Worm (Caenorhabditis elegans) whole organism, L4 larva: Measurements from ENCODE around the gene C55A6.12.

Source experiments
- F49E8.2 ChIP-seq: sonication (generic microtip); optimal IDR thresholded peaks from 2 replicates; lab custom pipeline; 2016; ENCODE audit warnings: missing compliant biosample characterization, mild to moderate bottlenecking, missing genetic modification characterization, borderline replicate concordance
- T20F7.1 ChIP-seq: fragments of 200-800 bp; sonication (Bioruptor generic); optimal IDR thresholded peaks from 2 replicates; lab custom pipeline; 2018; ENCODE audit warnings: mild to moderate bottlenecking, missing genetic modification characterization, missing compliant biosample characterization
- T26A8.4 ChIP-seq: fragments of 200-800 bp; sonication (Bioruptor generic); IDR thresholded peaks from 2 replicates; pipeline ENCODE4 v1.3.6; 2022; ENCODE audit warnings: missing genetic modification characterization, missing compliant biosample characterization
- ceh-32 ChIP-seq: sonication (generic microtip); optimal IDR thresholded peaks from 2 replicates; lab custom pipeline; 2016; ENCODE audit warnings: mild to moderate bottlenecking, missing genetic modification characterization, missing compliant biosample characterization; ENCODE audit not compliant: poor library complexity
- ctbp-1 ChIP-seq: fragments of 200-800 bp; sonication (Bioruptor generic); IDR thresholded peaks from 2 replicates; pipeline ENCODE4 v1.3.6; 2022; ENCODE audit warnings: missing genetic modification reagents, missing genetic modification characterization, missing compliant biosample characterization
- daf-16 ChIP-seq, 3 experiments: sonication (generic microtip); optimal IDR thresholded peaks; 2 replicates each; lab custom pipeline; 2016 to 2017; ENCODE audit warnings: missing genetic modification characterization in 3 of 3, missing genetic modification reagents in 3 of 3, mild to moderate bottlenecking in 2 of 3, missing compliant biosample characterization in 2 of 3, missing biosample characterization in 1 of 3, moderate library complexity in 1 of 3
- dmd-6 ChIP-seq: fragments of 200-800 bp; sonication (Bioruptor generic); IDR thresholded peaks from 2 replicates; pipeline ENCODE4 v1.3.6; 2022; ENCODE audit warnings: missing genetic modification reagents, missing genetic modification characterization, missing compliant biosample characterization
- dmd-8 ChIP-seq: fragments of 200-800 bp; sonication (Bioruptor generic); IDR thresholded peaks from 2 replicates; pipeline ENCODE4 v1.3.6; 2022; ENCODE audit warnings: missing genetic modification characterization, missing compliant biosample characterization
- dve-1 ChIP-seq: sonication (generic microtip); optimal IDR thresholded peaks from 2 replicates; lab custom pipeline; 2017; ENCODE audit warnings: antibody characterized with exemption, mild to moderate bottlenecking, missing genetic modification characterization, missing compliant biosample characterization; ENCODE audit not compliant: insufficient read depth
- egl-43 ChIP-seq: fragments of 200-800 bp; sonication (Bioruptor generic); IDR thresholded peaks from 2 replicates; pipeline ENCODE4 v1.3.6; 2022; ENCODE audit warnings: missing genetic modification reagents, missing genetic modification characterization, missing compliant biosample characterization
- fkh-10 ChIP-seq: fragments of 150-350 bp; optimal IDR thresholded peaks from 2 replicates; lab custom pipeline; 2014; ENCODE audit warnings: missing biosample characterization, missing genetic modification reagents, missing genetic modification characterization
- hlh-11 ChIP-seq: fragments of 200-800 bp; sonication (Bioruptor generic); optimal IDR thresholded peaks from 2 replicates; lab custom pipeline; 2018; ENCODE audit warnings: mild to moderate bottlenecking, missing genetic modification characterization, missing compliant biosample characterization
- hmg-1.1 ChIP-seq: fragments of 200-800 bp; sonication (Bioruptor generic); IDR thresholded peaks from 2 replicates; pipeline ENCODE4 v1.3.6; 2022; ENCODE audit warnings: missing genetic modification reagents, missing genetic modification characterization, missing compliant biosample characterization
- lin-1 ChIP-seq: fragments of 200-800 bp; sonication (Bioruptor generic); IDR thresholded peaks from 2 replicates; pipeline ENCODE4 v1.3.6; 2022; ENCODE audit warnings: missing genetic modification reagents, missing genetic modification characterization, missing compliant biosample characterization
- lin-13 ChIP-seq: fragments of 150-350 bp; optimal IDR thresholded peaks from 2 replicates; lab custom pipeline; 2014; ENCODE audit warnings: missing biosample characterization, missing genetic modification reagents, missing genetic modification characterization
- lin-15B ChIP-seq: fragments of 150-350 bp; sonication (generic microtip); optimal IDR thresholded peaks from 3 replicates; lab custom pipeline; 2014; ENCODE audit warnings: missing biosample characterization, missing genetic modification characterization
- lsy-2 ChIP-seq, 2 experiments: fragments of 150-350 bp in 1 of 2; sonication (generic microtip) in 1 of 2; optimal IDR thresholded peaks; 2 replicates each; lab custom pipeline; 2014 to 2017; ENCODE audit warnings: missing biosample characterization in 2 of 2, missing genetic modification characterization in 2 of 2
- madf-9 ChIP-seq: fragments of 200-800 bp; sonication (Bioruptor generic); conservative IDR thresholded peaks from 2 replicates; pipeline ENCODE4 v1.3.6; 2022; ENCODE audit warnings: missing genetic modification reagents, missing genetic modification characterization, missing compliant biosample characterization
- mdl-1 ChIP-seq, 2 experiments: fragments of 150-350 bp in 1 of 2; sonication (generic microtip) in 1 of 2; optimal IDR thresholded peaks; 2 replicates each; lab custom pipeline; 2014 to 2017; ENCODE audit warnings: missing biosample characterization in 2 of 2, missing genetic modification characterization in 2 of 2
- mdt-29 ChIP-seq: fragments of 200-800 bp; sonication (Bioruptor generic); IDR thresholded peaks from 2 replicates; pipeline ENCODE4 v1.3.6; 2022; ENCODE audit warnings: missing genetic modification reagents, missing genetic modification characterization, missing compliant biosample characterization
- mep-1 ChIP-seq: fragments of 150-350 bp; sonication (generic microtip); optimal IDR thresholded peaks from 3 replicates; lab custom pipeline; 2014; ENCODE audit warnings: missing biosample characterization, missing genetic modification characterization
- mes-2 ChIP-seq: sonication (generic microtip); optimal IDR thresholded peaks from 2 replicates; lab custom pipeline; 2016; ENCODE audit warnings: missing genotype, mild to moderate bottlenecking, missing genetic modification characterization, missing compliant biosample characterization; ENCODE audit not compliant: poor library complexity, severe bottlenecking
- mxl-3 ChIP-seq: fragments of 200-800 bp; sonication (Bioruptor generic); optimal IDR thresholded peaks from 2 replicates; lab custom pipeline; 2018; ENCODE audit warnings: mild to moderate bottlenecking, missing genetic modification characterization, missing compliant biosample characterization
- nhr-10 ChIP-seq: fragments of 150-350 bp; optimal IDR thresholded peaks from 2 replicates; lab custom pipeline; 2014; ENCODE audit warnings: missing biosample characterization, missing genetic modification characterization
- nhr-102 ChIP-seq: sonication (generic microtip); optimal IDR thresholded peaks from 2 replicates; lab custom pipeline; 2016; ENCODE audit warnings: mild to moderate bottlenecking, missing genetic modification characterization, moderate library complexity, missing compliant biosample characterization
- nhr-11 ChIP-seq: fragments of 150-350 bp; optimal IDR thresholded peaks from 2 replicates; lab custom pipeline; 2014; ENCODE audit warnings: missing biosample characterization, missing genetic modification characterization
- nhr-111 ChIP-seq: fragments of 200-800 bp; sonication (Bioruptor generic); optimal IDR thresholded peaks from 2 replicates; lab custom pipeline; 2018; ENCODE audit warnings: mild to moderate bottlenecking, missing genetic modification characterization, missing compliant biosample characterization
- nhr-28 ChIP-seq: fragments of 150-350 bp; optimal IDR thresholded peaks from 2 replicates; lab custom pipeline; 2014; ENCODE audit warnings: missing biosample characterization, missing genetic modification characterization
- nhr-41 ChIP-seq: fragments of 200-800 bp; sonication (Bioruptor generic); IDR thresholded peaks from 2 replicates; pipeline ENCODE4 v1.3.6; 2022; ENCODE audit warnings: missing genetic modification reagents, missing genetic modification characterization, missing compliant biosample characterization
- nhr-42 ChIP-seq: fragments of 200-800 bp; sonication (Bioruptor generic); IDR thresholded peaks from 2 replicates; pipeline ENCODE4 v1.3.6; 2022; ENCODE audit warnings: missing genetic modification characterization, missing compliant biosample characterization
- nhr-6 ChIP-seq: fragments of 150-350 bp; optimal IDR thresholded peaks from 2 replicates; lab custom pipeline; 2014; ENCODE audit warnings: missing biosample characterization, missing genetic modification characterization
- nhr-76 ChIP-seq: fragments of 150-350 bp; optimal IDR thresholded peaks from 2 replicates; lab custom pipeline; 2014; ENCODE audit warnings: missing biosample characterization, missing genetic modification characterization
- pqm-1 ChIP-seq: sonication (generic microtip); optimal IDR thresholded peaks from 2 replicates; lab custom pipeline; 2017; ENCODE audit warnings: missing biosample characterization, missing genetic modification characterization
- rbr-2 ChIP-seq: sonication (generic microtip); optimal IDR thresholded peaks from 2 replicates; lab custom pipeline; 2016; ENCODE audit warnings: missing genotype, missing genetic modification characterization, missing compliant biosample characterization
- tra-1 ChIP-seq: fragments of 200-800 bp; sonication (Bioruptor generic); IDR thresholded peaks from 2 replicates; pipeline ENCODE4 v1.3.6; 2022; ENCODE audit warnings: missing genetic modification reagents, missing genetic modification characterization, missing compliant biosample characterization
- unc-62 ChIP-seq, 3 experiments: fragments of 150-350 bp in 1 of 3; sonication (generic microtip); optimal IDR thresholded peaks in 2 of 3; peaks in 1 of 3; 1 replicate in 1 of 3; 2 replicates in 2 of 3; lab custom pipeline; 2014 to 2017; ENCODE audit warnings: missing biosample characterization in 3 of 3, missing genetic modification characterization in 3 of 3, missing genetic modification reagents in 3 of 3, missing genotype in 1 of 3
- zfp-2 ChIP-seq: sonication (generic microtip); optimal IDR thresholded peaks from 2 replicates; lab custom pipeline; 2016; ENCODE audit warnings: mild to moderate bottlenecking, missing genetic modification characterization, missing compliant biosample characterization
- zfp-3 ChIP-seq: fragments of 200-800 bp; sonication (Bioruptor generic); conservative IDR thresholded peaks from 2 replicates; pipeline ENCODE4 v1.3.6; 2022; ENCODE audit warnings: missing genetic modification reagents, missing genetic modification characterization, missing compliant biosample characterization

The C55A6.12 gene

ce11 chrV:11531831-11532534 lies 29.1 kb upstream of the C55A6.12 start (continued):
- TF ChIP-seq mep-1 (tag; lab: Kevin White, UChicago) (peak; percentile 81), zfp-2 (tag; lab: Kevin White, UChicago) (peak; percentile 26), nhr-6 (tag; lab: Kevin White, UChicago) (peak; percentile 40), ceh-32 (no peak), nhr-111 (GFP tag; lab: Kevin White, UChicago) (no peak), unc-62 (GFP tag; optimal IDR thresholded peaks at IDR 0.05 in 1 of 2; lab: Kevin White, UChicago) (peak in 1 of 2 experiments; percentile 98), unc-62 (tag; optimal IDR thresholded peaks at IDR 0.05; lab: Kevin White, UChicago) (no peak), ctbp-1 (GFP tag; lab: Robert Waterston, UW) (peak; percentile 43; the same call in 1 of the 2 replicates), mdt-29 (GFP tag; lab: Robert Waterston, UW) (0 out of 2 replicates have a peak, but pooled peaks have one; percentile 31), rbr-2 (tag; lab: Kevin White, UChicago) (peak; percentile 49), dve-1 (peak; percentile 92), nhr-42 (GFP tag; lab: Robert Waterston, UW) (no peak), daf-16 (GFP tag; optimal IDR thresholded peaks at IDR 0.05; lab: Kevin White, UChicago) (peak; percentile 62 to 96), daf-16 (tag; optimal IDR thresholded peaks at IDR 0.05; lab: Kevin White, UChicago) (peak; percentile 91), F49E8.2 (tag; lab: Kevin White, UChicago) (no peak), dmd-6 (peak; percentile 92), mes-2 (tag; lab: Kevin White, UChicago) (peak; percentile 63), fkh-10 (GFP tag; lab: Kevin White, UChicago) (no peak), egl-43 (GFP tag; lab: Robert Waterston, UW) (no peak), nhr-28 (tag; lab: Kevin White, UChicago) (peak; percentile 94), madf-9 (GFP tag; lab: Robert Waterston, UW) (peak; percentile 32; the same call in 1 of the 2 replicates), nhr-102 (tag; lab: Kevin White, UChicago) (peak; percentile 49), T26A8.4 (0 out of 2 replicates have a peak, but pooled peaks have one; percentile 40), dmd-8 (GFP tag; lab: Robert Waterston, UW) (no peak), nhr-41 (GFP tag; lab: Robert Waterston, UW) (0 out of 2 replicates have a peak, but pooled peaks have one; percentile 24), nhr-10 (tag; lab: Kevin White, UChicago) (peak; percentile 62), mdl-1 (tag; optimal IDR thresholded peaks at IDR 0.05; lab: Kevin White, UChicago) (peak; percentile 78 to 96), zfp-3 (peak; percentile 43; the same call in 1 of the 2 replicates), T20F7.1 (GFP tag; lab: Kevin White, UChicago) (peak; percentile 71), lin-13 (GFP tag; lab: Kevin White, UChicago) (peak; percentile 30), lin-15B (tag; lab: Kevin White, UChicago) (no peak), mxl-3 (GFP tag; lab: Kevin White, UChicago) (peak; percentile 98), hlh-11 (tag; lab: Kevin White, UChicago) (peak; percentile 99), tra-1 (GFP tag; lab: Robert Waterston, UW) (peak; percentile 81), nhr-11 (peak; percentile 71), pqm-1 (peak; percentile 84), nhr-76 (tag; lab: Kevin White, UChicago) (no peak), lin-1 (GFP tag; lab: Robert Waterston, UW) (peak; percentile 64), lsy-2 (tag; optimal IDR thresholded peaks at IDR 0.05; lab: Kevin White, UChicago) (peak; percentile 63 to 77), hmg-1.1 (GFP tag; lab: Robert Waterston, UW) (peak; percentile 62)
